Worm (Caenorhabditis elegans) whole organism, midembryonic: Measurements from ENCODE around the gene C53A3.4.

ENCODE experiments used
- cog-1 ChIP-seq: sonication (generic microtip); optimal IDR thresholded peaks from 2 replicates; lab custom pipeline; 2016; ENCODE audit warnings: missing genetic modification characterization, missing compliant biosample characterization
- flt-1 ChIP-seq: fragments of 200-800 bp; sonication (Bioruptor generic); IDR thresholded peaks from 2 replicates; pipeline ENCODE4 v1.3.6; 2022; ENCODE audit warnings: missing genetic modification characterization, missing compliant biosample characterization
- klf-2 ChIP-seq: fragments of 200-800 bp; sonication (Bioruptor generic); conservative IDR thresholded peaks from 2 replicates; pipeline ENCODE4 v1.3.6; 2022; ENCODE audit warnings: missing genetic modification reagents, missing genetic modification characterization, missing compliant biosample characterization
- tab-1 ChIP-seq: fragments of 200-800 bp; sonication (Bioruptor generic); IDR thresholded peaks from 2 replicates; pipeline ENCODE4 v1.3.6; 2022; ENCODE audit warnings: missing genetic modification characterization, missing compliant biosample characterization
- ztf-29 ChIP-seq: fragments of 200-800 bp; sonication (Bioruptor generic); IDR thresholded peaks from 2 replicates; pipeline ENCODE4 v1.3.6; 2022; ENCODE audit warnings: missing genetic modification reagents, missing genetic modification characterization, missing compliant biosample characterization

- TF ChIP-seq flt-1 (no peak), tab-1 (GFP tag; lab: Robert Waterston, UW) (no peak), klf-2 (GFP tag; lab: Robert Waterston, UW) (no peak), ztf-29 (no peak), cog-1 (no peak)
Measured at ce11 chrV:5792031-5792430, 33.4 kb upstream of the C53A3.4 start, which contains the start of gene ZC250.2.
